Fruit fly (Drosophila melanogaster) whole organism, pupa: ENCODE results near the gene TSG101.

Experiments used
- CG10348 ChIP-seq: fragments of 200-800 bp; sonication (Bioruptor generic); IDR thresholded peaks from 2 replicates; pipeline ENCODE4 v1.3.6; 2022; ENCODE audit warnings: missing biosample characterization, missing genetic modification characterization
- CG32121 ChIP-seq: fragments of 200-800 bp; sonication (Bioruptor generic); IDR thresholded peaks from 2 replicates; pipeline ENCODE4 v1.3.6; 2022; ENCODE audit warnings: missing biosample characterization, missing genetic modification characterization
- Ets98B ChIP-seq: fragments of 200-800 bp; sonication (Bioruptor generic); IDR thresholded peaks from 2 replicates; pipeline ENCODE4 v1.3.6; 2022; ENCODE audit warnings: missing biosample characterization, missing genetic modification characterization
- Snoo ChIP-seq: fragments of 200-800 bp; sonication (Bioruptor generic); optimal IDR thresholded peaks from 3 replicates; lab custom pipeline; 2017; ENCODE audit warnings: missing biosample characterization, mild to moderate bottlenecking, missing genetic modification characterization, inconsistent platforms
- rn ChIP-seq: fragments of 200-800 bp; sonication (Bioruptor generic); IDR thresholded peaks from 2 replicates; pipeline ENCODE4 v1.3.6; 2022; ENCODE audit warnings: missing biosample characterization, missing genetic modification characterization

DNA sequence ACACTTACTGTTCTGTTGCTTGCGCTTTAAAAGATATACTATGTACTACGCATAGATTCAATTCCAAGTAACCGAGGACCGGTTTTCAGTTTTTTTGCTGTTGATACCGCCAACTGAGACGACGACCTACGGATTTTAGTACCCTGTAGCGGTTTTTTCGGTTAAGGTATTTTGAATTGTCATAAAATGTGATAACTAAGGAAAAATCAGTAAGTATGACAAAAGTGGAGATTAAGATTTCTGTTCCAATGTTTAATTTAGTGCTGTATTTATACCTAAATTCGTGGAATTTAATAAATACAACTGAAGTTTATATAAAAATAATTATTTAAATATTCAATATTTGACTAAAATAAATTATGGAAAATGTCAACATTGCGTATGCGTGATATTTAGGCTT is 39.0 kb downstream of the TSG101 start:
- TF ChIP-seq Snoo (no peak), rn (GFP tag; lab: Robert Waterston, UW) (no peak), Ets98B (GFP tag; lab: Robert Waterston, UW) (no peak), CG10348 (GFP tag; lab: Robert Waterston, UW) (no peak), CG32121 (GFP tag; lab: Robert Waterston, UW) (0 out of 2 replicates have a peak, but pooled peaks have one; percentile 11)
